Worm (Caenorhabditis elegans) whole organism, L1 larva: ENCODE data around the gene AH9.6.

ENCODE experiments used
- Y116A8C.19 ChIP-seq: sonication (generic microtip); optimal IDR thresholded peaks from 2 replicates; lab custom pipeline; 2016; ENCODE audit warnings: missing compliant biosample characterization, missing genetic modification characterization, borderline replicate concordance
- aha-1 ChIP-seq: fragments of 150-350 bp; optimal IDR thresholded peaks from 2 replicates; lab custom pipeline; 2014; ENCODE audit warnings: missing biosample characterization, missing genetic modification characterization
- aly-2 ChIP-seq: fragments of 150-350 bp; optimal IDR thresholded peaks from 2 replicates; lab custom pipeline; 2014; ENCODE audit warnings: missing biosample characterization, missing genetic modification characterization
- ama-1 ChIP-seq: fragments of 150-350 bp; optimal IDR thresholded peaks from 2 replicates; lab custom pipeline; 2014
- blmp-1 ChIP-seq: fragments of 150-350 bp; optimal IDR thresholded peaks from 2 replicates; lab custom pipeline; 2014; ENCODE audit warnings: missing biosample characterization, missing genetic modification characterization
- ceh-63 ChIP-seq: fragments of 200-800 bp; sonication (Bioruptor generic); optimal IDR thresholded peaks from 2 replicates; lab custom pipeline; 2018; ENCODE audit warnings: mild to moderate bottlenecking, missing genetic modification characterization, missing compliant biosample characterization
- ceh-82 ChIP-seq, 3 experiments: fragments of 150-350 bp in 1 of 3; sonication (generic microtip) in 2 of 3; optimal IDR thresholded peaks; 2 replicates each; lab custom pipeline; 2014 to 2017; ENCODE audit warnings: missing biosample characterization in 3 of 3, missing genetic modification characterization in 3 of 3
- ceh-88 ChIP-seq: fragments of 200-800 bp; sonication (Bioruptor generic); IDR thresholded peaks from 2 replicates; pipeline ENCODE4 v1.3.6; 2022; ENCODE audit warnings: missing genetic modification characterization, missing compliant biosample characterization
- ceh-90 ChIP-seq: sonication (generic microtip); optimal IDR thresholded peaks from 2 replicates; lab custom pipeline; 2016; ENCODE audit warnings: missing genetic modification characterization, missing compliant biosample characterization
- efl-1 ChIP-seq, 4 experiments: fragments of 150-350 bp; optimal IDR thresholded peaks in 3 of 4; peaks in 1 of 4; 1 replicate in 1 of 4; 2 replicates in 3 of 4; lab custom pipeline; 2014; ENCODE audit warnings: missing biosample characterization in 2 of 4, missing genetic modification characterization in 2 of 4, missing genetic modification reagents in 2 of 4
- elt-2 ChIP-seq: sonication (generic microtip); optimal IDR thresholded peaks from 2 replicates; lab custom pipeline; 2016; ENCODE audit warnings: missing genetic modification characterization, mild to moderate bottlenecking, inconsistent platforms, missing compliant biosample characterization, missing genetic modification reagents
- elt-3 ChIP-seq, 6 experiments: fragments of 150-350 bp in 1 of 6; sonication (generic microtip); optimal IDR thresholded peaks; 2 replicates each; lab custom pipeline; 2017 to 2018; ENCODE audit warnings: missing biosample characterization in 6 of 6, missing genetic modification characterization in 6 of 6, inconsistent platforms in 1 of 6
- hlh-4 ChIP-seq: sonication (generic microtip); optimal IDR thresholded peaks from 2 replicates; lab custom pipeline; 2016; ENCODE audit warnings: mild to moderate bottlenecking, missing genetic modification characterization, missing compliant biosample characterization
- isw-1 ChIP-seq: fragments of 200-800 bp; sonication (Bioruptor generic); IDR thresholded peaks from 2 replicates; pipeline ENCODE4 v1.3.6; 2022; ENCODE audit warnings: missing genetic modification characterization, missing compliant biosample characterization
- jun-1 ChIP-seq: fragments of 150-350 bp; optimal IDR thresholded peaks from 2 replicates; lab custom pipeline; 2014; ENCODE audit warnings: missing biosample characterization, missing genetic modification reagents, missing genetic modification characterization
- lin-39 ChIP-seq: fragments of 150-350 bp; optimal IDR thresholded peaks from 2 replicates; lab custom pipeline; 2014; ENCODE audit warnings: missing biosample characterization, missing genetic modification reagents, missing genetic modification characterization
- lir-3 ChIP-seq: sonication (generic microtip); optimal IDR thresholded peaks from 2 replicates; lab custom pipeline; 2016; ENCODE audit warnings: mild to moderate bottlenecking, missing genetic modification characterization, moderate library complexity, missing compliant biosample characterization; ENCODE audit not compliant: poor library complexity
- mab-9 ChIP-seq: fragments of 200-800 bp; sonication (Bioruptor generic); IDR thresholded peaks from 2 replicates; pipeline ENCODE4 v1.3.6; 2022; ENCODE audit warnings: missing genetic modification reagents, missing genetic modification characterization, missing compliant biosample characterization
- mef-2 ChIP-seq: fragments of 150-350 bp; optimal IDR thresholded peaks from 2 replicates; lab custom pipeline; 2014; ENCODE audit warnings: missing biosample characterization, missing genetic modification characterization
- nhr-19 ChIP-seq: fragments of 200-800 bp; sonication (Bioruptor generic); conservative IDR thresholded peaks from 2 replicates; pipeline ENCODE4 v1.3.6; 2022; ENCODE audit warnings: missing genetic modification characterization, missing compliant biosample characterization
- nhr-20 ChIP-seq: sonication (generic microtip); optimal IDR thresholded peaks from 2 replicates; lab custom pipeline; 2016; ENCODE audit warnings: mild to moderate bottlenecking, missing genetic modification characterization, missing compliant biosample characterization
- nhr-71 ChIP-seq: sonication (generic microtip); optimal IDR thresholded peaks from 2 replicates; lab custom pipeline; 2016; ENCODE audit warnings: mild to moderate bottlenecking, missing genetic modification characterization, moderate library complexity, missing compliant biosample characterization
- nhr-76 ChIP-seq: sonication (generic microtip); optimal IDR thresholded peaks from 2 replicates; lab custom pipeline; 2017; ENCODE audit warnings: missing biosample characterization, missing genetic modification characterization
- nhr-84 ChIP-seq: sonication (generic microtip); optimal IDR thresholded peaks from 2 replicates; lab custom pipeline; 2017; ENCODE audit warnings: missing biosample characterization, missing genetic modification characterization
- nhr-85 ChIP-seq: sonication (generic microtip); peaks from one replicate; lab custom pipeline; 2016; ENCODE audit warnings: missing genetic modification characterization, inconsistent platforms, missing compliant biosample characterization
- pag-3 ChIP-seq: sonication (generic microtip); optimal IDR thresholded peaks from 2 replicates; lab custom pipeline; 2017; ENCODE audit warnings: missing genetic modification characterization, mild to moderate bottlenecking, missing compliant biosample characterization, antibody characterized with exemption, borderline replicate concordance; ENCODE audit not compliant: insufficient read depth
- pax-3 ChIP-seq: fragments of 200-800 bp; sonication (Bioruptor generic); optimal IDR thresholded peaks from 2 replicates; lab custom pipeline; 2018; ENCODE audit warnings: mild to moderate bottlenecking, missing genetic modification characterization, moderate library complexity, missing compliant biosample characterization
- snpc-4 ChIP-seq: fragments of 150-350 bp; optimal IDR thresholded peaks from 2 replicates; lab custom pipeline; 2014; ENCODE audit warnings: missing biosample characterization, missing genetic modification characterization
- snu-23 ChIP-seq: sonication (generic microtip); optimal IDR thresholded peaks from 2 replicates; lab custom pipeline; 2016; ENCODE audit warnings: missing genetic modification characterization, missing compliant biosample characterization
- sup-37 ChIP-seq: fragments of 200-800 bp; sonication (Bioruptor generic); optimal IDR thresholded peaks from 2 replicates; lab custom pipeline; 2018; ENCODE audit warnings: mild to moderate bottlenecking, missing genetic modification characterization, missing compliant biosample characterization
- tbx-2 ChIP-seq: sonication (generic microtip); optimal IDR thresholded peaks from 2 replicates; lab custom pipeline; 2016; ENCODE audit warnings: missing genetic modification characterization, missing compliant biosample characterization
- unc-130 ChIP-seq: fragments of 150-350 bp; optimal IDR thresholded peaks from 2 replicates; lab custom pipeline; 2017; ENCODE audit warnings: missing biosample characterization, missing genetic modification characterization, inconsistent platforms
- unc-98 ChIP-seq: fragments of 200-800 bp; sonication (Bioruptor generic); IDR thresholded peaks from 2 replicates; pipeline ENCODE4 v1.3.6; 2022; ENCODE audit warnings: missing genetic modification characterization, missing compliant biosample characterization
- vab-15 ChIP-seq: sonication (generic microtip); optimal IDR thresholded peaks from 2 replicates; lab custom pipeline; 2017; ENCODE audit warnings: missing genotype, mild to moderate bottlenecking, missing genetic modification characterization, missing compliant biosample characterization
- xbp-1 ChIP-seq: sonication (generic microtip); optimal IDR thresholded peaks from 2 replicates; lab custom pipeline; 2016; ENCODE audit warnings: missing genetic modification characterization, missing compliant biosample characterization
- zag-1 ChIP-seq: fragments of 150-350 bp; optimal IDR thresholded peaks from 2 replicates; lab custom pipeline; 2014; ENCODE audit warnings: missing biosample characterization, missing genetic modification characterization
- zip-4 ChIP-seq: fragments of 200-800 bp; sonication (Bioruptor generic); optimal IDR thresholded peaks from 2 replicates; lab custom pipeline; 2018; ENCODE audit warnings: mild to moderate bottlenecking, missing genetic modification characterization, moderate library complexity, missing compliant biosample characterization
- ztf-11 ChIP-seq, 2 experiments: sonication (generic microtip); optimal IDR thresholded peaks; 2 replicates each; lab custom pipeline; 2016 to 2017; ENCODE audit warnings: missing genetic modification characterization in 2 of 2, missing biosample characterization in 1 of 2, missing compliant biosample characterization in 1 of 2

Gene AH9.6

ce11 chrX:2215108-2215507, 52.8 kb downstream of the AH9.6 start (continued):
- TF ChIP-seq vab-15 (tag; lab: Kevin White, UChicago), result no peak
- no peak for TF ChIP-seq jun-1 (tag; lab: Kevin White, UChicago)
- TF ChIP-seq lin-39 (tag; lab: Kevin White, UChicago), result no peak
- no peak for TF ChIP-seq lir-3
- TF ChIP-seq elt-3 (tag; optimal IDR thresholded peaks at IDR 0.05; lab: Kevin White, UChicago), result peak; percentile 69 to 78 (median 74)
- no peak for TF ChIP-seq zip-4 (GFP tag; lab: Kevin White, UChicago)
- TF ChIP-seq xbp-1 (tag; lab: Kevin White, UChicago), result no peak
- no peak for TF ChIP-seq nhr-76
- TF ChIP-seq aha-1, result no peak
- TF ChIP-seq unc-130 (tag; lab: Kevin White, UChicago), result peak; percentile 55
- TF ChIP-seq tbx-2 (tag; lab: Kevin White, UChicago), result peak; percentile 53
- TF ChIP-seq ztf-11 (tag; optimal IDR thresholded peaks at IDR 0.05; lab: Kevin White, UChicago), result no peak
- TF ChIP-seq ceh-82 (tag; optimal IDR thresholded peaks at IDR 0.05; lab: Kevin White, UChicago), result no peak
- no peak for TF ChIP-seq Y116A8C.19 (tag; lab: Kevin White, UChicago)
- TF ChIP-seq nhr-84, result no peak
- TF ChIP-seq sup-37, result no peak
- no peak for TF ChIP-seq ceh-90 (tag; lab: Kevin White, UChicago)
- peak; percentile 48 for TF ChIP-seq blmp-1
- TF ChIP-seq isw-1, result no peak
- TF ChIP-seq unc-98 (GFP tag; lab: Robert Waterston, UW), result no peak
- TF ChIP-seq ceh-63 (GFP tag; lab: Kevin White, UChicago), result no peak
- TF ChIP-seq nhr-19 (GFP tag; lab: Robert Waterston, UW), result no peak; the same call in 1 of the 2 replicates
- peak; percentile 71 for TF ChIP-seq nhr-20 (tag; lab: Kevin White, UChicago)
- peak; percentile 93 for TF ChIP-seq nhr-85 (tag; lab: Kevin White, UChicago)
- peak; percentile 68 for TF ChIP-seq snu-23 (GFP tag; lab: Kevin White, UChicago)
- TF ChIP-seq zag-1 (tag; lab: Kevin White, UChicago), result no peak
- TF ChIP-seq nhr-71 (tag; lab: Kevin White, UChicago), result peak; percentile 76

- TF ChIP-seq blmp-1, result peak; percentile 91
- TF ChIP-seq ztf-11 (tag; optimal IDR thresholded peaks at IDR 0.05; lab: Kevin White, UChicago), result no peak
Observed at ce11 chrX:2214454-2214853, 53.5 kb downstream of the AH9.6 start.

DNA sequence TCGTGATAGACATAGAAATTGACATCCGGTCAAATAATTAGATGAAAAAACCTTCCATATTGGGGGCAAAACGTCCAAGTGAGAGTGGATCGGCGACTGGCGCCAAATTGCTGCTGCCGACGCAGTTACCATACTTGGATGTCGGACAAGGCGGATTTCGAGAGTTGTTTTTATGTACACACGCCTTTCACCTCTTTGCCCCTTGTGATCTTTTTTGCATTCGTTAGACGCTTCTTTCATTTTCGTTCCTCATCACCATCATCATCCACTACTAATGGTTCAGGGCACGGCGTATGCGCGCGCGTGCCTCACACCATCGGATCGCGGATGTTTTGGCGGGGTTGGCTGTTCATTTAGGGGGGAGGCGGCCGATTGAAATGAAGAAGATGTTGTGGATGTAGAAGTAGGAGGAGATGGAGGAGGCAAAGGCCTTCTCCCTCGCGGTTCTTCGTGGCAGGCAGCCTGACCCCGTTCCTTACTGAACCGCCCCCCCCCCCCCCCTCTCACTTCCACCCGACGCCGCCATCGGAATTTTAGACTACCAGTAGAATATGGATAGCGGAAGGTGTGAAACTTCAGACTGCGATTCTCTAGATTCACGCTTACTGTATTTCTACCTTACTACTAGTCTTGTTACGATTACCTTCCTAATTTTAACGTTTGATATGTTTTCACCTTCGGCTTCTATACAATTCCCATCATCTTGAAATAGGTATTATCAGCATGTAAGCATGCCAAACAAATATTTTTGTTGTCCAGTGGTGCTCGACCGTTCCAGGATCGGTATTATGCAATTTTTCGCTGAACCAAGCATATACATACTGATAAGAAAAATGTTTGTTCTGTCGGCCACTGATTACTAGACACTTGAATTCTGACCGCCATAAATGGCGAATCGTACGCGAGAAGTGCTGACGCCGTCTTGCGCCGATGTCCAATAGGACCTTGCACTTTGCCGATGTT, 54.3 kb downstream of the AH9.6 start:
- TF ChIP-seq vab-15 (tag; lab: Kevin White, UChicago), result no peak
- no peak for TF ChIP-seq lir-3
- no peak for TF ChIP-seq mab-9
- TF ChIP-seq snpc-4 (tag; lab: Kevin White, UChicago), result no peak
- no peak for TF ChIP-seq hlh-4 (tag; lab: Kevin White, UChicago)
- no peak for TF ChIP-seq mef-2 (tag; lab: Kevin White, UChicago)
- peak; percentile 23 for TF ChIP-seq elt-2 (tag; lab: Kevin White, UChicago)
- no peak for TF ChIP-seq efl-1 (optimal IDR thresholded peaks at IDR 0.05; lab: Kevin White, UChicago)
- peak in 1 of 2 experiments; percentile 79 for TF ChIP-seq efl-1 (GFP tag; optimal IDR thresholded peaks at IDR 0.05 in 1 of 2; lab: Kevin White, UChicago)
- TF ChIP-seq xbp-1 (tag; lab: Kevin White, UChicago), result no peak
- TF ChIP-seq nhr-84, result no peak
- TF ChIP-seq aha-1, result no peak
- peak; percentile 91 for TF ChIP-seq blmp-1
- no peak for TF ChIP-seq elt-3 (tag; optimal IDR thresholded peaks at IDR 0.05; lab: Kevin White, UChicago)
- TF ChIP-seq ama-1, result no peak
- TF ChIP-seq pax-3 (tag; lab: Kevin White, UChicago), result no peak
- no peak for TF ChIP-seq ceh-88
- no peak for TF ChIP-seq aly-2 (tag; lab: Kevin White, UChicago)
- no peak for TF ChIP-seq pag-3 (tag; lab: Kevin White, UChicago)
